Worm (Caenorhabditis elegans) whole organism, young adult: ENCODE results near the gene nhr-137.

Experiments
- C17E4.6 ChIP-seq: fragments of 200-800 bp; sonication (Bioruptor generic); IDR thresholded peaks from 2 replicates; pipeline ENCODE4 v1.3.6; 2022; ENCODE audit warnings: missing genetic modification reagents, missing genetic modification characterization, missing compliant biosample characterization
- K11D2.4 ChIP-seq: fragments of 200-800 bp; sonication (Bioruptor generic); IDR thresholded peaks from 2 replicates; pipeline ENCODE4 v1.3.6; 2022; ENCODE audit warnings: missing genetic modification reagents, missing genetic modification characterization, missing compliant biosample characterization
- K12H6.12 ChIP-seq: fragments of 200-800 bp; sonication (Bioruptor generic); optimal IDR thresholded peaks from 2 replicates; lab custom pipeline; 2018; ENCODE audit warnings: mild to moderate bottlenecking, missing genetic modification characterization, missing compliant biosample characterization
- ama-1 ChIP-seq, 3 experiments: fragments of 150-350 bp in 1 of 3; sonication (generic microtip) in 2 of 3; optimal IDR thresholded peaks; 2 replicates each; lab custom pipeline; 2014 to 2018; ENCODE audit warnings: missing biosample characterization in 2 of 3, missing genetic modification characterization in 2 of 3, missing genetic modification reagents in 2 of 3
- attf-5 ChIP-seq: fragments of 200-800 bp; sonication (Bioruptor generic); optimal IDR thresholded peaks from 2 replicates; lab custom pipeline; 2018; ENCODE audit warnings: mild to moderate bottlenecking, missing genetic modification characterization, missing compliant biosample characterization
- ets-4 ChIP-seq: fragments of 200-800 bp; sonication (Bioruptor generic); optimal IDR thresholded peaks from 2 replicates; lab custom pipeline; 2018; ENCODE audit warnings: mild to moderate bottlenecking, missing genetic modification characterization, missing compliant biosample characterization
- madf-6 ChIP-seq: fragments of 200-800 bp; sonication (Bioruptor generic); IDR thresholded peaks from 2 replicates; pipeline ENCODE4 v1.3.6; 2022; ENCODE audit warnings: missing genetic modification reagents, missing genetic modification characterization, missing compliant biosample characterization
- rec-8 ChIP-seq, 2 experiments: sonication (generic microtip); optimal IDR thresholded peaks; 2 replicates each; lab custom pipeline; 2016; ENCODE audit warnings: mild to moderate bottlenecking in 2 of 2, missing genetic modification characterization in 2 of 2, missing genetic modification reagents in 2 of 2, missing genotype in 2 of 2, missing biosample characterization in 1 of 2, missing compliant biosample characterization in 1 of 2, moderate library complexity in 1 of 2
- sptf-2 ChIP-seq: fragments of 200-800 bp; sonication (Bioruptor generic); optimal IDR thresholded peaks from 2 replicates; lab custom pipeline; 2018; ENCODE audit warnings: mild to moderate bottlenecking, missing genetic modification characterization, missing compliant biosample characterization
- tbx-9 ChIP-seq: sonication (generic microtip); optimal IDR thresholded peaks from 2 replicates; lab custom pipeline; 2016; ENCODE audit warnings: borderline replicate concordance, missing genetic modification characterization, inconsistent platforms, missing compliant biosample characterization
- ztf-26 ChIP-seq: sonication (generic microtip); optimal IDR thresholded peaks from 2 replicates; lab custom pipeline; 2017; ENCODE audit warnings: missing genetic modification characterization, missing compliant biosample characterization

DNA sequence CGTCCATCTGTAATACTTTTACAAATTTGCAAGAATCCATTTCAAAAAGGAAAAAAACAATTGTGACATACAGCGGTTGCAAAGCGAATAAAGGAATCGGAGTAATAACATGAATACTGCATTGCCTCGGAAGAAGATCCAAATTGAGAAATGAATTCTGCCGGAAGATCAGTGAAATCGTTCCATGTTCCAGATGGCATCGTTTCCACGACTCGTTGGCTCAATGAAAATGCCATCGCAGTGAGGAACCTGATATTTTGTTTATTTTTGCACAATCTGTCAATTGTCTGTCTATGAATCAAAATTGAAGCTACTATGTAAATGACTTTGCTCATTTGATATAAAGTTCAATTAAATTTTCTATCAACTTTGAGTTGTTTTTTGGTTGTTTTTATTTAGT is 38.2 kb downstream of the nhr-137 start:
- TF ChIP-seq ets-4: no peak
- no peak for TF ChIP-seq rec-8 (tag; optimal IDR thresholded peaks at IDR 0.05; lab: Kevin White, UChicago)
- no peak for TF ChIP-seq K12H6.12
- TF ChIP-seq C17E4.6 (GFP tag; lab: Robert Waterston, UW): no peak
- no peak for TF ChIP-seq tbx-9 (tag; lab: Kevin White, UChicago)
- no peak for TF ChIP-seq madf-6 (GFP tag; lab: Robert Waterston, UW)
- TF ChIP-seq attf-5 (GFP tag; lab: Kevin White, UChicago): no peak
- TF ChIP-seq sptf-2 (GFP tag; lab: Kevin White, UChicago): no peak
- no peak for TF ChIP-seq ztf-26 (tag; lab: Kevin White, UChicago)
- no peak for TF ChIP-seq ama-1 (optimal IDR thresholded peaks at IDR 0.05; lab: Kevin White, UChicago)
- TF ChIP-seq ama-1 (GFP tag; optimal IDR thresholded peaks at IDR 0.05; lab: Kevin White, UChicago): no peak
- no peak for TF ChIP-seq K11D2.4 (GFP tag; lab: Robert Waterston, UW)
